Comparison of ENCODE assay signal across 2 fruit fly cellular contexts in the genomic region with DNA sequence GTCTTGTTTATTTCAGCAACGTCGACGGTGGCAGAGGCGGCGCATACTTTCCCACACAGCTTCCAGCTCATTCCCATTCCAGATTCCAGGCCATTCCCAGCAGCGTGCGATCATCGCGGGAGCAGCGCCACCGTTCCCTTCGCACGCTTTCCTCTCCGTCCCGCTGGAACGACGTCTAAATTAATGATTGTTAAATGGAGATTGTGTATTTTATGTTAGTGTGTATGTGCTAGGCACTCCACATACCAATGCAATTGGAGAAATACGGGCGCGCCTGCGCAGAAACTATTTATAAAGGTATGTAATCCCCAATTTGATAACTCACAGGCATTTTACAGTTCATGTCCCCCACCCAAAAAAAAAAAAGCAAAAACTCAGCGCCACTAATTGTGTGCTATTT.
TF ChIP-seq lines count a peak whose summit lies in the region.

No protein-coding gene starts in this region.

- no peak for TF ChIP-seq CTCF in whole organism, embryonic (GFP tag; optimal IDR thresholded peaks at IDR 0.05; lab: Kevin White, UChicago)

TF ChIP-seq in whole organism, embryonic, 481 proteins besides CTCF, POLR2A, EP300 and RAD21 (continues in another document):
- TF ChIP-seq Adf1 (GFP tag; IDR thresholded peaks at IDR 0.05; lab: Robert Waterston, UW), result peak; percentile 32; the same call in 1 of the 2 replicates
- 0 out of 2 replicates have a peak, but pooled peaks have one; percentile 10 for TF ChIP-seq CG5953 (GFP tag; IDR thresholded peaks at IDR 0.05; lab: Robert Waterston, UW)
- 0 out of 3 replicates have a peak, but pooled peaks have one; percentile 10 for TF ChIP-seq zfh1 (GFP tag; IDR thresholded peaks at IDR 0.05; lab: Robert Waterston, UW)
- TF ChIP-seq otp (GFP tag; IDR thresholded peaks at IDR 0.05; lab: Robert Waterston, UW), result peak; percentile 34; the same call in 1 of the 3 replicates
- TF ChIP-seq CG4707 (GFP tag; optimal IDR thresholded peaks at IDR 0.05; lab: Kevin White, UChicago), result no peak
- TF ChIP-seq danr (GFP tag; IDR thresholded peaks at IDR 0.05; lab: Robert Waterston, UW), result no peak
- TF ChIP-seq CG8359 (GFP tag; optimal IDR thresholded peaks at IDR 0.05; lab: Kevin White, UChicago; ENCODE audit: borderline replicate concordance), result no peak
- peak; percentile 61; the same call in 1 of the 2 replicates for TF ChIP-seq Awh (GFP tag; IDR thresholded peaks at IDR 0.05; lab: Robert Waterston, UW)
- TF ChIP-seq CG14014 (GFP tag; IDR thresholded peaks at IDR 0.05; lab: Robert Waterston, UW), result 0 out of 2 replicates have a peak, but pooled peaks have one; percentile 14
- TF ChIP-seq CG4854 (GFP tag; optimal IDR thresholded peaks at IDR 0.05; lab: Kevin White, UChicago), result no peak
- TF ChIP-seq Atf6 (GFP tag; IDR thresholded peaks at IDR 0.05; lab: Robert Waterston, UW), result 0 out of 2 replicates have a peak, but pooled peaks have one; percentile 17
- TF ChIP-seq CG12769 (tag; optimal IDR thresholded peaks at IDR 0.05; lab: Kevin White, UChicago), result peak; percentile 98
- no peak for TF ChIP-seq stwl (tag; optimal IDR thresholded peaks at IDR 0.05; lab: Kevin White, UChicago)
- 0 out of 2 replicates have a peak, but pooled peaks have one; percentile 16 for TF ChIP-seq lmd (GFP tag; IDR thresholded peaks at IDR 0.05; lab: Robert Waterston, UW)
- peak; percentile 66 for TF ChIP-seq sqz (GFP tag; optimal IDR thresholded peaks at IDR 0.05; lab: Kevin White, UChicago)
- peak; percentile 20 for TF ChIP-seq CG5245 (GFP tag; optimal IDR thresholded peaks at IDR 0.05; lab: Kevin White, UChicago)
- TF ChIP-seq CG32772 (GFP tag; IDR thresholded peaks at IDR 0.05; lab: Robert Waterston, UW), result peak; percentile 35; the same call in 1 of the 2 replicates
- no peak for TF ChIP-seq CG1529 (GFP tag; optimal IDR thresholded peaks at IDR 0.05; lab: Kevin White, UChicago)
- 0 out of 2 replicates have a peak, but pooled peaks have one; percentile 33 for TF ChIP-seq vvl (GFP tag; IDR thresholded peaks at IDR 0.05; lab: Robert Waterston, UW)
- peak; percentile 76; the same call in 1 of the 2 replicates for TF ChIP-seq crol (GFP tag; IDR thresholded peaks at IDR 0.05; lab: Robert Waterston, UW)
- peak; percentile 34; the same call in 1 of the 2 replicates for TF ChIP-seq sob (GFP tag; IDR thresholded peaks at IDR 0.05; lab: Robert Waterston, UW)
- TF ChIP-seq kah (GFP tag; optimal IDR thresholded peaks at IDR 0.05; lab: Kevin White, UChicago), result peak; percentile 15
- no peak for TF ChIP-seq Sry-δ (GFP tag; optimal IDR thresholded peaks at IDR 0.05; lab: Kevin White, UChicago)
- no peak for TF ChIP-seq NC2α (GFP tag; optimal IDR thresholded peaks at IDR 0.05; lab: Kevin White, UChicago)
- TF ChIP-seq ftz-f1 (GFP tag; optimal IDR thresholded peaks at IDR 0.05; lab: Kevin White, UChicago), result no peak
- no peak for TF ChIP-seq Dad (GFP tag; optimal IDR thresholded peaks at IDR 0.05; lab: Kevin White, UChicago)
- TF ChIP-seq CG1024 (GFP tag; IDR thresholded peaks at IDR 0.05; lab: Robert Waterston, UW), result 0 out of 2 replicates have a peak, but pooled peaks have one; percentile 4
- TF ChIP-seq her (GFP tag; optimal IDR thresholded peaks at IDR 0.05; lab: Kevin White, UChicago), result no peak
- TF ChIP-seq NFAT (GFP tag; IDR thresholded peaks at IDR 0.05; lab: Robert Waterston, UW), result 0 out of 2 replicates have a peak, but pooled peaks have one; percentile 6
- TF ChIP-seq Tbp (GFP tag; optimal IDR thresholded peaks at IDR 0.05; lab: Kevin White, UChicago), result no peak
- peak; percentile 58 for TF ChIP-seq cg (GFP tag; optimal IDR thresholded peaks at IDR 0.05; lab: Kevin White, UChicago)
- TF ChIP-seq CG10543 (GFP tag; optimal IDR thresholded peaks at IDR 0.05; lab: Kevin White, UChicago), result peak; percentile 26
- no peak for TF ChIP-seq Lim3 (GFP tag; IDR thresholded peaks at IDR 0.05; lab: Robert Waterston, UW)
- TF ChIP-seq ken (GFP tag; IDR thresholded peaks at IDR 0.05; lab: Robert Waterston, UW), result 0 out of 3 replicates have a peak, but pooled peaks have one; percentile 19
- peak; percentile 2; the same call in 1 of the 2 replicates for TF ChIP-seq CG10321 (GFP tag; IDR thresholded peaks at IDR 0.05; lab: Robert Waterston, UW)
- no peak for TF ChIP-seq CG9876 (GFP tag; optimal IDR thresholded peaks at IDR 0.05; lab: Kevin White, UChicago)
- TF ChIP-seq HLHmδ (GFP tag; optimal IDR thresholded peaks at IDR 0.05; lab: Kevin White, UChicago), result peak; percentile 27
- peak; percentile 81 for TF ChIP-seq Med (GFP tag; lab: Kevin White, UChicago)
- TF ChIP-seq TFAM (GFP tag; optimal IDR thresholded peaks at IDR 0.05; lab: Kevin White, UChicago), result no peak

TF ChIP-seq in whole organism, prepupa, 60 proteins besides CTCF, POLR2A, EP300 and RAD21:
- TF ChIP-seq CG6808 (GFP tag; optimal IDR thresholded peaks at IDR 0.05; lab: Kevin White, UChicago) (no peak), CG8119 (GFP tag; IDR thresholded peaks at IDR 0.05; lab: Robert Waterston, UW) (0 out of 3 replicates have a peak, but pooled peaks have one; percentile 23), spab (GFP tag; optimal IDR thresholded peaks at IDR 0.05; lab: Kevin White, UChicago) (no peak), eg (GFP tag; IDR thresholded peaks at IDR 0.05; lab: Robert Waterston, UW) (0 out of 3 replicates have a peak, but pooled peaks have one; percentile 38)
TF ChIP-seq in whole organism, prepupa: peak in this region for 2.
